Fruit fly (Drosophila melanogaster) whole organism, prepupa: ENCODE measurements around the gene Prp39.

Experiments
- CG10631 ChIP-seq: fragments of 200-800 bp; sonication (Bioruptor generic); optimal IDR thresholded peaks from 2 replicates; lab custom pipeline; 2016; ENCODE audit warnings: missing biosample characterization, missing genetic modification characterization
- CG10669 ChIP-seq: fragments of 200-800 bp; sonication (Bioruptor generic); optimal IDR thresholded peaks from 3 replicates; lab custom pipeline; 2018; ENCODE audit warnings: missing biosample characterization, mild to moderate bottlenecking, missing genetic modification characterization, moderate library complexity
- CG11294 ChIP-seq: fragments of 200-800 bp; sonication (Bioruptor generic); IDR thresholded peaks from 2 replicates; pipeline ENCODE4 v1.3.6; 2022; ENCODE audit warnings: missing biosample characterization, missing genetic modification characterization
- CG11762 ChIP-seq: fragments of 200-800 bp; sonication (Bioruptor generic); optimal IDR thresholded peaks from 3 replicates; lab custom pipeline; 2016; ENCODE audit warnings: missing biosample characterization, missing genetic modification characterization; ENCODE audit not compliant: insufficient read depth
- CG15336 ChIP-seq: fragments of 200-800 bp; sonication (Bioruptor generic); IDR thresholded peaks from 2 replicates; pipeline ENCODE4 v1.3.6; 2022; ENCODE audit warnings: missing biosample characterization, missing genetic modification characterization
- CG1621 ChIP-seq: fragments of 200-800 bp; sonication (Bioruptor generic); optimal IDR thresholded peaks from 3 replicates; lab custom pipeline; 2018; ENCODE audit warnings: missing biosample characterization, mild to moderate bottlenecking, missing genetic modification characterization
- CG16779 ChIP-seq: fragments of 200-800 bp; sonication (Bioruptor generic); optimal IDR thresholded peaks from 3 replicates; lab custom pipeline; 2017; ENCODE audit warnings: missing biosample characterization, mild to moderate bottlenecking, missing genetic modification characterization
- CG3032 ChIP-seq: fragments of 200-800 bp; optimal IDR thresholded peaks from 2 replicates; lab custom pipeline; 2019; ENCODE audit warnings: missing biosample characterization, mild to moderate bottlenecking, missing genetic modification characterization, moderate library complexity
- CG31627 ChIP-seq: fragments of 200-800 bp; sonication (Bioruptor generic); optimal IDR thresholded peaks from 3 replicates; lab custom pipeline; 2016; ENCODE audit warnings: missing biosample characterization, missing genetic modification characterization
- CG32006 ChIP-seq: fragments of 200-800 bp; sonication (Bioruptor generic); optimal IDR thresholded peaks from 3 replicates; lab custom pipeline; 2017; ENCODE audit warnings: missing biosample characterization, mild to moderate bottlenecking, missing genetic modification characterization
- CG34406 ChIP-seq: fragments of 200-800 bp; sonication (Bioruptor generic); optimal IDR thresholded peaks from 3 replicates; lab custom pipeline; 2016; ENCODE audit warnings: missing biosample characterization, missing genetic modification characterization
- CG3919 ChIP-seq: fragments of 200-800 bp; sonication (Bioruptor generic); optimal IDR thresholded peaks from 3 replicates; lab custom pipeline; 2016; ENCODE audit warnings: missing biosample characterization, missing genetic modification characterization
- CG6163 ChIP-seq: fragments of 200-800 bp; sonication (Bioruptor generic); IDR thresholded peaks from 3 replicates; pipeline ENCODE4 v1.3.6; 2022; ENCODE audit warnings: missing biosample characterization, missing genetic modification characterization
- CG6808 ChIP-seq: fragments of 200-800 bp; sonication (Bioruptor generic); optimal IDR thresholded peaks from 3 replicates; lab custom pipeline; 2017; ENCODE audit warnings: missing biosample characterization, missing genetic modification characterization, mild to moderate bottlenecking, moderate library complexity, missing genetic modification reagents
- CG6854 ChIP-seq: fragments of 200-800 bp; sonication (Bioruptor generic); optimal IDR thresholded peaks from 2 replicates; lab custom pipeline; 2017; ENCODE audit warnings: missing biosample characterization, mild to moderate bottlenecking, missing genetic modification characterization
- CG7368 ChIP-seq: fragments of 200-800 bp; sonication (Bioruptor generic); optimal IDR thresholded peaks from 3 replicates; lab custom pipeline; 2016; ENCODE audit warnings: missing biosample characterization, missing genetic modification characterization
- CG8119 ChIP-seq: fragments of 200-800 bp; sonication (Bioruptor generic); IDR thresholded peaks from 3 replicates; pipeline ENCODE4 v1.3.6; 2022; ENCODE audit warnings: missing biosample characterization, missing genetic modification characterization
- CG9139 ChIP-seq: fragments of 200-800 bp; sonication (Bioruptor generic); optimal IDR thresholded peaks from 3 replicates; lab custom pipeline; 2017; ENCODE audit warnings: missing biosample characterization, mild to moderate bottlenecking, missing genetic modification characterization
- Eip75B ChIP-seq: fragments of 200-800 bp; sonication (Bioruptor generic); optimal IDR thresholded peaks from 3 replicates; lab custom pipeline; 2016; ENCODE audit warnings: missing biosample characterization, missing genetic modification characterization
- Eip78C ChIP-seq: fragments of 200-800 bp; sonication (Bioruptor generic); peaks from one replicate; lab custom pipeline; 2016; ENCODE audit warnings: missing biosample characterization, missing genetic modification characterization
- Ets21C ChIP-seq: fragments of 200-800 bp; sonication (Bioruptor generic); optimal IDR thresholded peaks from 3 replicates; lab custom pipeline; 2016; ENCODE audit warnings: missing biosample characterization, missing genetic modification characterization
- Hr38 ChIP-seq: sonication (Bioruptor generic); optimal IDR thresholded peaks from 2 replicates; lab custom pipeline; 2016; ENCODE audit warnings: missing biosample characterization, missing genetic modification characterization
- Hr4 ChIP-seq: fragments of 200-800 bp; sonication (Bioruptor generic); optimal IDR thresholded peaks from 3 replicates; lab custom pipeline; 2016; ENCODE audit warnings: missing biosample characterization, missing genetic modification characterization
- Lpt ChIP-seq: fragments of 200-800 bp; sonication (Bioruptor generic); optimal IDR thresholded peaks from 3 replicates; lab custom pipeline; 2016; ENCODE audit warnings: missing biosample characterization, missing genetic modification characterization
- Met ChIP-seq: fragments of 200-800 bp; sonication (Bioruptor generic); optimal IDR thresholded peaks from 3 replicates; lab custom pipeline; 2016; ENCODE audit warnings: missing biosample characterization, missing genetic modification characterization
- Sox102F ChIP-seq: fragments of 200-800 bp; sonication (Bioruptor generic); optimal IDR thresholded peaks from 2 replicates; lab custom pipeline; 2016; ENCODE audit warnings: missing biosample characterization, mild to moderate bottlenecking, missing genetic modification characterization
- Sox14 ChIP-seq: fragments of 200-800 bp; sonication (Bioruptor generic); optimal IDR thresholded peaks from 3 replicates; lab custom pipeline; 2016; ENCODE audit warnings: missing biosample characterization, missing genetic modification characterization
- Sox15 ChIP-seq: fragments of 200-800 bp; sonication (Bioruptor generic); optimal IDR thresholded peaks from 3 replicates; lab custom pipeline; 2016; ENCODE audit warnings: missing biosample characterization, missing genetic modification characterization
- achi ChIP-seq: fragments of 200-800 bp; sonication (Bioruptor generic); optimal IDR thresholded peaks from 3 replicates; lab custom pipeline; 2016; ENCODE audit warnings: missing biosample characterization, missing genetic modification characterization
- cyc ChIP-seq: fragments of 200-800 bp; sonication (Bioruptor generic); optimal IDR thresholded peaks from 3 replicates; lab custom pipeline; 2016; ENCODE audit warnings: missing biosample characterization, missing genetic modification characterization
- dac ChIP-seq: fragments of 200-800 bp; sonication (Bioruptor generic); optimal IDR thresholded peaks from 2 replicates; lab custom pipeline; 2017; ENCODE audit warnings: missing biosample characterization, mild to moderate bottlenecking, missing genetic modification characterization
- dsx ChIP-seq: fragments of 200-800 bp; optimal IDR thresholded peaks from 3 replicates; lab custom pipeline; 2019; ENCODE audit warnings: missing biosample characterization, mild to moderate bottlenecking, missing genetic modification characterization, moderate library complexity; ENCODE audit not compliant: poor library complexity, severe bottlenecking
- eg ChIP-seq: fragments of 200-800 bp; sonication (Bioruptor generic); IDR thresholded peaks from 3 replicates; pipeline ENCODE4 v1.3.6; 2022; ENCODE audit warnings: missing biosample characterization, missing genetic modification characterization
- esn ChIP-seq: fragments of 200-800 bp; sonication (Bioruptor generic); optimal IDR thresholded peaks from 2 replicates; lab custom pipeline; 2016; ENCODE audit warnings: missing biosample characterization, mild to moderate bottlenecking, missing genetic modification characterization, moderate library complexity
- fd85E ChIP-seq: fragments of 200-800 bp; sonication (Bioruptor generic); optimal IDR thresholded peaks from 3 replicates; lab custom pipeline; 2016; ENCODE audit warnings: missing biosample characterization, missing genetic modification characterization
- fkh ChIP-seq: fragments of 200-800 bp; sonication (Bioruptor generic); optimal IDR thresholded peaks from 3 replicates; lab custom pipeline; 2017; ENCODE audit warnings: missing biosample characterization, mild to moderate bottlenecking, missing genetic modification characterization, moderate library complexity
- lz ChIP-seq: fragments of 200-800 bp; sonication (Bioruptor generic); optimal IDR thresholded peaks from 3 replicates; lab custom pipeline; 2016; ENCODE audit warnings: missing biosample characterization, missing genetic modification characterization
- net ChIP-seq: fragments of 200-800 bp; sonication (Bioruptor generic); optimal IDR thresholded peaks from 3 replicates; lab custom pipeline; 2016; ENCODE audit warnings: missing biosample characterization, missing genetic modification characterization
- pdm3 ChIP-seq: fragments of 200-800 bp; sonication (Bioruptor generic); optimal IDR thresholded peaks from 3 replicates; lab custom pipeline; 2016; ENCODE audit warnings: missing biosample characterization, missing genetic modification characterization
- ss ChIP-seq, 2 experiments: fragments of 200-800 bp; sonication (Bioruptor generic); optimal IDR thresholded peaks; 2 replicates in 1 of 2; 3 replicates in 1 of 2; lab custom pipeline; 2017 to 2018; ENCODE audit warnings: mild to moderate bottlenecking in 2 of 2, missing biosample characterization in 2 of 2, missing genetic modification characterization in 2 of 2, moderate library complexity in 1 of 2
- svp ChIP-seq: fragments of 200-800 bp; sonication (Bioruptor generic); peaks from one replicate; lab custom pipeline; 2016; ENCODE audit warnings: missing biosample characterization, missing genetic modification characterization

Gene Prp39

dm6 chr3R:28858241-28858647, 46.3 kb downstream of the Prp39 start (continued):
- peak; percentile 85 for TF ChIP-seq eg
- no peak for TF ChIP-seq Ets21C (GFP tag; lab: Kevin White, UChicago)
- no peak for TF ChIP-seq CG31627 (GFP tag; lab: Kevin White, UChicago)
- TF ChIP-seq CG10669: peak; percentile 83
- no peak for TF ChIP-seq CG11294
- peak; percentile 65 for TF ChIP-seq dsx (GFP tag; lab: Kevin White, UChicago)
- peak; percentile 59 for TF ChIP-seq pdm3 (GFP tag; lab: Kevin White, UChicago)
- TF ChIP-seq CG7368 (GFP tag; lab: Kevin White, UChicago): peak; percentile 52
- no peak for TF ChIP-seq Sox15 (GFP tag; lab: Kevin White, UChicago)
- peak; percentile 14 for TF ChIP-seq dac (GFP tag; lab: Kevin White, UChicago)
- peak; percentile 78 for TF ChIP-seq Lpt (GFP tag; lab: Kevin White, UChicago)
- TF ChIP-seq Eip78C (GFP tag; lab: Kevin White, UChicago): peak; percentile 57
- TF ChIP-seq ss (GFP tag; optimal IDR thresholded peaks at IDR 0.05; lab: Kevin White, UChicago): peak; percentile 98 to 99
- TF ChIP-seq fkh (GFP tag; lab: Kevin White, UChicago): no peak
- peak; percentile 9 for TF ChIP-seq esn (GFP tag; lab: Kevin White, UChicago)
- peak; percentile 83 for TF ChIP-seq CG6854 (GFP tag; lab: Kevin White, UChicago)
- peak; percentile 55; the same call in 1 of the 2 replicates for TF ChIP-seq CG15336
- TF ChIP-seq cyc (GFP tag; lab: Kevin White, UChicago): no peak
- TF ChIP-seq Sox102F (GFP tag; lab: Kevin White, UChicago): peak; percentile 64
- peak; percentile 21 for TF ChIP-seq fd85E (GFP tag; lab: Kevin White, UChicago)
- peak; percentile 92 for TF ChIP-seq CG6808 (GFP tag; lab: Kevin White, UChicago)
- TF ChIP-seq Hr4 (GFP tag; lab: Kevin White, UChicago): no peak
- TF ChIP-seq Sox14: peak; percentile 17
- TF ChIP-seq Hr38: no peak
- peak; percentile 59 for TF ChIP-seq achi (GFP tag; lab: Kevin White, UChicago)
- TF ChIP-seq CG32006: peak; percentile 63
- TF ChIP-seq lz (GFP tag; lab: Kevin White, UChicago): no peak
- TF ChIP-seq CG6163 (GFP tag; lab: Robert Waterston, UW): peak; percentile 92
- TF ChIP-seq CG11762 (GFP tag; lab: Kevin White, UChicago): peak; percentile 57
- TF ChIP-seq CG16779 (tag; lab: Kevin White, UChicago): peak; percentile 88
- TF ChIP-seq CG34406 (GFP tag; lab: Kevin White, UChicago): peak; percentile 66
- TF ChIP-seq svp (GFP tag; lab: Kevin White, UChicago): no peak

- TF ChIP-seq esn (GFP tag; lab: Kevin White, UChicago) (peak; percentile 23), CG6808 (GFP tag; lab: Kevin White, UChicago) (peak; percentile 97), dsx (GFP tag; lab: Kevin White, UChicago) (peak; percentile 81), lz (GFP tag; lab: Kevin White, UChicago) (peak; percentile 6), CG3919 (GFP tag; lab: Kevin White, UChicago) (peak; percentile 30), CG15336 (peak; percentile 44; the same call in 1 of the 2 replicates), Eip75B (GFP tag; lab: Kevin White, UChicago) (no peak), eg (peak; percentile 66; the same call in 1 of the 3 replicates), Met (GFP tag; lab: Kevin White, UChicago) (peak; percentile 29), ss (GFP tag; optimal IDR thresholded peaks at IDR 0.05; lab: Kevin White, UChicago) (peak in 1 of 2 experiments; percentile 47), CG6163 (GFP tag; lab: Robert Waterston, UW) (peak; percentile 60; the same call in 2 of the 3 replicates), CG11762 (GFP tag; lab: Kevin White, UChicago) (no peak), Ets21C (GFP tag; lab: Kevin White, UChicago) (no peak), CG8119 (GFP tag; lab: Robert Waterston, UW) (peak; percentile 28; the same call in 1 of the 3 replicates), Sox102F (GFP tag; lab: Kevin White, UChicago) (peak; percentile 40), CG9139 (peak; percentile 24), fkh (GFP tag; lab: Kevin White, UChicago) (peak; percentile 30), CG16779 (tag; lab: Kevin White, UChicago) (peak; percentile 40), CG3032 (tag; lab: Kevin White, UChicago) (peak; percentile 15), Sox15 (GFP tag; lab: Kevin White, UChicago) (no peak), CG6854 (GFP tag; lab: Kevin White, UChicago) (peak; percentile 57), CG10669 (no peak), Lpt (GFP tag; lab: Kevin White, UChicago) (no peak), CG10631 (GFP tag; lab: Kevin White, UChicago) (no peak), CG1621 (tag; lab: Kevin White, UChicago) (peak; percentile 74), Eip78C (GFP tag; lab: Kevin White, UChicago) (peak; percentile 88), svp (GFP tag; lab: Kevin White, UChicago) (peak; percentile 80), net (GFP tag; lab: Kevin White, UChicago) (peak; percentile 15), fd85E (GFP tag; lab: Kevin White, UChicago) (peak; percentile 4), Hr38 (peak; percentile 0)
These were observed 47.2 kb downstream of the Prp39 start, which contains the start of gene Inx3 for dm6 chr3R:28859058-28859526. Inx3 (minus strand) TSS chr3R:28859497.
